Worm (Caenorhabditis elegans) whole organism, L3 larva: ENCODE results near the gene pgm-2.
A peak's percentile ranks its signal among the peaks of the same experiment; 100 is the strongest.

Experiments
- aly-2 ChIP-seq: fragments of 150-350 bp; optimal IDR thresholded peaks from 2 replicates; lab custom pipeline; 2014; ENCODE audit warnings: missing biosample characterization, missing genetic modification characterization
- ama-1 ChIP-seq: fragments of 150-350 bp; optimal IDR thresholded peaks from 2 replicates; lab custom pipeline; 2018
- ceh-16 ChIP-seq: sonication (generic microtip); optimal IDR thresholded peaks from 2 replicates; lab custom pipeline; 2017; ENCODE audit warnings: missing biosample characterization, missing genetic modification characterization
- ceh-28 ChIP-seq: fragments of 150-350 bp; optimal IDR thresholded peaks from 2 replicates; lab custom pipeline; 2014; ENCODE audit warnings: missing biosample characterization, missing genetic modification reagents, missing genetic modification characterization
- ceh-82 ChIP-seq: fragments of 150-350 bp; optimal IDR thresholded peaks from 2 replicates; lab custom pipeline; 2014; ENCODE audit warnings: missing biosample characterization, missing genetic modification characterization
- ceh-9 ChIP-seq: sonication (generic microtip); optimal IDR thresholded peaks from 2 replicates; lab custom pipeline; 2018; ENCODE audit warnings: missing biosample characterization, missing genetic modification characterization
- daf-12 ChIP-seq: fragments of 150-350 bp; optimal IDR thresholded peaks from 2 replicates; lab custom pipeline; 2014; ENCODE audit warnings: missing biosample characterization, missing genetic modification reagents, missing genetic modification characterization
- elt-1 ChIP-seq: fragments of 150-350 bp; optimal IDR thresholded peaks from 2 replicates; lab custom pipeline; 2014; ENCODE audit warnings: missing biosample characterization, missing genetic modification characterization
- elt-2 ChIP-seq: sonication (generic microtip); optimal IDR thresholded peaks from 2 replicates; lab custom pipeline; 2016; ENCODE audit warnings: missing genetic modification reagents, mild to moderate bottlenecking, missing genetic modification characterization, missing compliant biosample characterization
- fkh-10 ChIP-seq: sonication (generic microtip); optimal IDR thresholded peaks from 2 replicates; lab custom pipeline; 2017; ENCODE audit warnings: missing biosample characterization, missing genetic modification reagents, missing genetic modification characterization
- fos-1 ChIP-seq: fragments of 150-350 bp; optimal IDR thresholded peaks from 2 replicates; lab custom pipeline; 2014; ENCODE audit warnings: missing biosample characterization, missing genetic modification characterization
- hmg-11 ChIP-seq: sonication (generic microtip); optimal IDR thresholded peaks from 2 replicates; lab custom pipeline; 2016; ENCODE audit warnings: missing genetic modification characterization, missing compliant biosample characterization
- jun-1 ChIP-seq: fragments of 150-350 bp; optimal IDR thresholded peaks from 2 replicates; lab custom pipeline; 2014; ENCODE audit warnings: missing biosample characterization, missing genetic modification reagents, missing genetic modification characterization
- lin-15B ChIP-seq: fragments of 150-350 bp; optimal IDR thresholded peaks from 2 replicates; lab custom pipeline; 2014; ENCODE audit warnings: missing biosample characterization, missing genetic modification characterization
- lin-39 ChIP-seq: fragments of 150-350 bp; optimal IDR thresholded peaks from 2 replicates; lab custom pipeline; 2018; ENCODE audit warnings: missing biosample characterization, missing genetic modification reagents, missing genetic modification characterization
- mdl-1 ChIP-seq: fragments of 150-350 bp; optimal IDR thresholded peaks from 2 replicates; lab custom pipeline; 2014; ENCODE audit warnings: missing biosample characterization, missing genetic modification characterization
- nfya-1 ChIP-seq: sonication (generic microtip); optimal IDR thresholded peaks from 2 replicates; lab custom pipeline; 2017; ENCODE audit warnings: missing genetic modification characterization, mild to moderate bottlenecking, missing compliant biosample characterization, antibody characterized with exemption, moderate library complexity; ENCODE audit not compliant: insufficient read depth
- nhr-11 ChIP-seq: fragments of 150-350 bp; optimal IDR thresholded peaks from 2 replicates; lab custom pipeline; 2014; ENCODE audit warnings: missing biosample characterization, missing genetic modification characterization
- nhr-12 ChIP-seq: fragments of 150-350 bp; optimal IDR thresholded peaks from 2 replicates; lab custom pipeline; 2014; ENCODE audit warnings: missing biosample characterization, missing genetic modification characterization
- nhr-23 ChIP-seq: fragments of 150-350 bp; optimal IDR thresholded peaks from 2 replicates; lab custom pipeline; 2014; ENCODE audit warnings: missing biosample characterization, missing genetic modification reagents, missing genetic modification characterization
- nhr-237 ChIP-seq: fragments of 150-350 bp; optimal IDR thresholded peaks from 2 replicates; lab custom pipeline; 2014; ENCODE audit warnings: missing biosample characterization, missing genetic modification characterization
- nhr-28 ChIP-seq: fragments of 150-350 bp; optimal IDR thresholded peaks from 2 replicates; lab custom pipeline; 2014; ENCODE audit warnings: missing biosample characterization, missing genetic modification characterization
- nhr-43 ChIP-seq: sonication (generic microtip); optimal IDR thresholded peaks from 2 replicates; lab custom pipeline; 2016; ENCODE audit warnings: mild to moderate bottlenecking, missing genetic modification characterization, missing compliant biosample characterization; ENCODE audit not compliant: poor library complexity, severe bottlenecking
- nhr-67 ChIP-seq: fragments of 150-350 bp; optimal IDR thresholded peaks from 2 replicates; lab custom pipeline; 2014; ENCODE audit warnings: missing biosample characterization, missing genetic modification characterization
- nhr-76 ChIP-seq: fragments of 150-350 bp; sonication (generic microtip); optimal IDR thresholded peaks from 5 replicates; lab custom pipeline; 2014; ENCODE audit warnings: missing biosample characterization, missing genetic modification characterization
- nhr-77 ChIP-seq: fragments of 150-350 bp; optimal IDR thresholded peaks from 2 replicates; lab custom pipeline; 2014; ENCODE audit warnings: missing biosample characterization, missing genetic modification characterization
- pha-4 ChIP-seq: fragments of 150-350 bp; optimal IDR thresholded peaks from 2 replicates; lab custom pipeline; 2014; ENCODE audit warnings: missing biosample characterization, missing genetic modification reagents, missing genetic modification characterization
- pqm-1 ChIP-seq: fragments of 150-350 bp; optimal IDR thresholded peaks from 2 replicates; lab custom pipeline; 2017; ENCODE audit warnings: missing biosample characterization, missing genetic modification characterization, inconsistent platforms
- sea-2 ChIP-seq: fragments of 150-350 bp; sonication (generic microtip); optimal IDR thresholded peaks from 4 replicates; lab custom pipeline; 2014; ENCODE audit warnings: missing biosample characterization, missing genetic modification reagents, missing genetic modification characterization
- skn-1 ChIP-seq: fragments of 150-350 bp; optimal IDR thresholded peaks from 2 replicates; lab custom pipeline; 2014; ENCODE audit warnings: missing biosample characterization, missing genetic modification characterization
- snpc-4 ChIP-seq: fragments of 150-350 bp; optimal IDR thresholded peaks from 2 replicates; lab custom pipeline; 2014; ENCODE audit warnings: missing biosample characterization, missing genetic modification characterization
- unc-39 ChIP-seq: sonication (generic microtip); optimal IDR thresholded peaks from 4 replicates; lab custom pipeline; 2017; ENCODE audit warnings: missing biosample characterization, missing genetic modification characterization
- zag-1 ChIP-seq: fragments of 150-350 bp; optimal IDR thresholded peaks from 2 replicates; lab custom pipeline; 2014; ENCODE audit warnings: missing biosample characterization, missing genetic modification characterization
- ztf-11 ChIP-seq: fragments of 150-350 bp; optimal IDR thresholded peaks from 2 replicates; lab custom pipeline; 2014; ENCODE audit warnings: missing biosample characterization, missing genetic modification characterization
- ztf-4 ChIP-seq: fragments of 150-350 bp; optimal IDR thresholded peaks from 2 replicates; lab custom pipeline; 2014; ENCODE audit warnings: missing biosample characterization, missing genetic modification characterization

pgm-2 gene

DNA sequence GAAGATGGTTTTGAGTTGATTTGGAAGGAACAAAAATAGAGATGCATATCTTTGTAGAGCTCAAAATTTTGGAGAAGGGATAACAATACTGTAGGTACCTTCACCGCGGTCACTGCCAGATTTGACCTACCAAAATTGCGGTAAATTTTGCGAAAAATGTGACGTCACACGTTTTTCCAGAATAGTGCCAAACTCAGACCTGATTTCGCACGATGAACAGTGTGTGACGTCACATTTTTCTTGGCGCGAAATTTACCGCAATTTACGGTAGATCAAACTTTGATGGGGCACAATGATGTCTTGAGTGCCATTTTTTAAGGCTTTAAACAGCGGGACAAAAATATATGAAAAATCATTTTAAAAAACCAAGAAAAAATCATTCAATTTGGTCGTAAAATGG is 29.7 kb downstream of the pgm-2 start:
- no peak for TF ChIP-seq nhr-43 (tag; lab: Kevin White, UChicago)
- no peak for TF ChIP-seq sea-2 (GFP tag; lab: Kevin White, UChicago)
- no peak for TF ChIP-seq nhr-12 (tag; lab: Kevin White, UChicago)
- no peak for TF ChIP-seq pha-4
- no peak for TF ChIP-seq pqm-1 (tag; lab: Kevin White, UChicago)
- TF ChIP-seq nhr-23, result no peak
- TF ChIP-seq hmg-11 (tag; lab: Kevin White, UChicago), result no peak

DNA sequence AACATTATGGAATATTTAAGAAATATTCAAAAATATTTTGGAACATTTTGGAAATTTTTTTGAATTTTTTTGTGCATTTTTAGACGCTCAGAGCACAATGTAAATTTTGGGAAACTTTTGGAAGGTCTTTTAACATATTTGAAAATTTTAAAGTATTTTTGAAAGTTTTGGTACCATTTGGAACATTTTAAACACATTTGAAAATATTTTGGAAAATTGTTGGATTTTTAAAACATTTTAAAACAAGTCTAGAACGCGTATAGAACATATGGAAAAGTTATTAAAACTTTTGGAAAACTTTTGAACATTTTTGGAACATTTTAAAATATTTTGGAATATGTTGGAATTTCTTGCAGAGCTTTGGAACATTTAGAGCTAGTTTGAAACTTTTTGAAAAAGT is 34.6 kb downstream of the pgm-2 start, which contains the start of gene sdz-20:
sdz-20 (plus strand) TSS at position 301 of the 400 bp plus-strand sequence.
- TF ChIP-seq nhr-23 (no peak), ceh-9 (no peak), nhr-11 (tag; lab: Kevin White, UChicago) (no peak), elt-1 (no peak), ama-1 (lab: Kevin White, UChicago) (no peak), elt-2 (no peak), ztf-4 (no peak), zag-1 (tag; lab: Kevin White, UChicago) (no peak), nfya-1 (tag; lab: Kevin White, UChicago) (no peak), fos-1 (no peak), unc-39 (no peak), fkh-10 (GFP tag; lab: Kevin White, UChicago) (no peak), nhr-28 (tag; lab: Kevin White, UChicago) (no peak), ceh-82 (tag; lab: Kevin White, UChicago) (no peak), nhr-77 (tag; lab: Kevin White, UChicago) (no peak), jun-1 (tag; lab: Kevin White, UChicago) (no peak), ceh-16 (tag; lab: Kevin White, UChicago) (no peak)

ce11 chrIII:13339672-13340071 is 40.5 kb downstream of the pgm-2 start, which contains the start of gene F53A2.3:
F53A2.3 (minus strand) TSS chrIII:13339772.
- TF ChIP-seq ceh-9 (no peak), fkh-10 (GFP tag; lab: Kevin White, UChicago) (no peak), jun-1 (tag; lab: Kevin White, UChicago) (no peak), daf-12 (tag; lab: Kevin White, UChicago) (no peak), skn-1 (no peak), ceh-28 (tag; lab: Kevin White, UChicago) (no peak), ztf-4 (no peak), elt-1 (no peak), aly-2 (tag; lab: Kevin White, UChicago) (no peak), nhr-76 (tag; lab: Kevin White, UChicago) (no peak), lin-39 (tag; lab: Kevin White, UChicago) (no peak), unc-39 (no peak), nhr-67 (tag; lab: Kevin White, UChicago) (no peak), snpc-4 (tag; lab: Kevin White, UChicago) (no peak), pqm-1 (tag; lab: Kevin White, UChicago) (no peak), nhr-23 (no peak), sea-2 (GFP tag; lab: Kevin White, UChicago) (no peak), zag-1 (tag; lab: Kevin White, UChicago) (no peak), ceh-16 (tag; lab: Kevin White, UChicago) (no peak)

DNA sequence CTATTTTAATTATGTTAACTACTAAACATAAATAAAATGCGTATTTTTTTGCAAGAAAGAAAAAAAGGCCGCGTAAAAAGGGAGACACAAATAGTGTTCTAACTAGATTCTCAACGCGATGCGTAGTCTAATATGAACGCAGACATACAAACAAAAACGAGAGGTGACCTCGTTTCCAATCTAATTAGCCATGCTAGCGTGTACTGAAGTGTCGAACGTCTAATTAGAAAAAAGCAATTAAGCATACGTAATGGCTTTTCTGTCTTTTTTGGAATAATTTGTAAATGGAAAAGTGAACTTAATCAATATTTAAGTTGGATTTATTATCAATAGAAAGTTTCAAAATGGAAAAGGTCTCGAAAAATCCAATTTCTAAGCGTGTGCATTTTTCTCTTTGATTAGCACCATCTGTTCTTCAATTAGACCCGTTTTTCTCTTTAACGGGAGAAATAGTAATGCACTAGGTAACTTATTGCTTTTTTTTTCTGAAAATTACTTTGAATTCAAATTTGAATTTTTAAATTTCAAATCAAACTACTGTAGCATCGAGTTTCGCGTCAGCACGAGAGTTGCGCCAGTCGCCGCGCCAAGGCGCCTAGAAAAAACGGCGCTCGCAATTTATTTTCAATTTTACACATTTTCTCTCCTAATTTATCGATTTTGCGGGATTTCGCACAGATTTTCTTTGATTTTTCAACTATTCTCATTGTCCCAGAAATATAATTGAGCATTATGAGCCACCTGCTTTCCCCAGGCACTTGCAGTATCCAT is 41.5 kb downstream of the pgm-2 start:
- no peak for TF ChIP-seq unc-39
- TF ChIP-seq ztf-11 (tag; lab: Kevin White, UChicago), result no peak
- no peak for TF ChIP-seq zag-1 (tag; lab: Kevin White, UChicago)
- TF ChIP-seq nhr-77 (tag; lab: Kevin White, UChicago), result no peak
- TF ChIP-seq nhr-76 (tag; lab: Kevin White, UChicago), result no peak
- TF ChIP-seq nhr-237 (tag; lab: Kevin White, UChicago), result no peak
- TF ChIP-seq lin-15B (tag; lab: Kevin White, UChicago), result peak; percentile 9
- TF ChIP-seq nhr-43 (tag; lab: Kevin White, UChicago), result no peak
- peak; percentile 42 for TF ChIP-seq nfya-1 (tag; lab: Kevin White, UChicago)
- no peak for TF ChIP-seq fkh-10 (GFP tag; lab: Kevin White, UChicago)
- TF ChIP-seq mdl-1 (tag; lab: Kevin White, UChicago), result no peak
- TF ChIP-seq hmg-11 (tag; lab: Kevin White, UChicago), result peak; percentile 23
- TF ChIP-seq ceh-9, result no peak
- peak; percentile 10 for TF ChIP-seq elt-2
- TF ChIP-seq, all 47 proteins: peak for 4
